Worm (Caenorhabditis elegans) whole organism, midembryonic: ENCODE data around the gene T05H4.11.

ENCODE experiments used
- flt-1 ChIP-seq: fragments of 200-800 bp; sonication (Bioruptor generic); IDR thresholded peaks from 2 replicates; pipeline ENCODE4 v1.3.6; 2022; ENCODE audit warnings: missing genetic modification characterization, missing compliant biosample characterization
- ref-1 ChIP-seq: fragments of 200-800 bp; sonication (Bioruptor generic); conservative IDR thresholded peaks from 2 replicates; pipeline ENCODE4 v1.3.6; 2022; ENCODE audit warnings: missing genetic modification reagents, missing genetic modification characterization, missing compliant biosample characterization

ce11 chrV:6400950-6401551, 25.0 kb downstream of the T05H4.11 start:
- TF ChIP-seq flt-1 (GFP tag; lab: Robert Waterston, UW): no peak
- TF ChIP-seq ref-1 (GFP tag; lab: Robert Waterston, UW): no peak
